3 fruit fly cellular contexts compared by ENCODE assay signal in the genomic region with DNA sequence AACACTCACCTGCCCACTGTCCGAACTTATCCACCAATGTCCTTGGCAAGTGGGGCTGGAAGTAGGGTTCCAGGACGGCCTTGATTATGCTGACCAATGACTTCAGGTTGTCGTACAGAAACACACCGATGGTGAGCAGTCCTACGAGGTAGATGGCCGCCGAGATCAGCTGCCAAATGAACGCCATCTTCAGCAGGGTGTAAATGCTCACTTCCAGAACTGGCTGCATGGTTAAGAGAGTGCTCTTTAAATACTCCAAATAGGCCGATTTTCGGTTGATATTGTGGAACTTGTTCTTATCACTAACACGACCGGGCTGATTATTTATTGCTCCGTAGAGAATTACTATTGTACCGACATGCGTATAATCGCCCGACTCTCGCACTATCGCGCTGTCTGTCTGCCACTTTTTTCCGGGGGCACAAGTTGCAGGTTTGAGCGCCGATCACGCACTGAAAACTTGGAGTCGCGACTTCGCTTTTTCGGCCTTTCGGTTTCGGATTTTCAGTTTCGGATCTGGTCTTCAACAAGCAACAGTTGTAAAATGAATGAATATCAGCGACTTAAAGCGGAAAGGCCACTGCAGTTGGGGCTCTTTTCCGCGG.
A peak's percentile ranks its signal among the peaks of the same experiment; 100 is the strongest.
TF ChIP-seq lines count a peak whose summit lies in the region.

No protein-coding gene starts in this region.

- TF ChIP-seq CTCF in whole organism, embryonic (GFP tag; optimal IDR thresholded peaks at IDR 0.05; lab: Kevin White, UChicago), result no peak

TF ChIP-seq in whole organism, embryonic, 481 proteins besides CTCF, POLR2A, EP300 and RAD21 (continues in another document):
- TF ChIP-seq chinmo (GFP tag; IDR thresholded peaks at IDR 0.05; lab: Robert Waterston, UW; ENCODE audit: partially characterized antibody), result 0 out of 4 replicates have a peak, but pooled peaks have one; percentile 40
- TF ChIP-seq lola (GFP tag; optimal IDR thresholded peaks at IDR 0.05; lab: Kevin White, UChicago), result no peak
- no peak for TF ChIP-seq CG10959 (GFP tag; IDR thresholded peaks at IDR 0.05; lab: Robert Waterston, UW)
- no peak for TF ChIP-seq CG8359 (GFP tag; optimal IDR thresholded peaks at IDR 0.05; lab: Kevin White, UChicago; ENCODE audit: borderline replicate concordance)
- peak; percentile 88 for TF ChIP-seq Deaf1 (tag; optimal IDR thresholded peaks at IDR 0.05; lab: Kevin White, UChicago)
- peak; percentile 71 for TF ChIP-seq exex (tag; optimal IDR thresholded peaks at IDR 0.05; lab: Kevin White, UChicago)
- peak; percentile 44 for TF ChIP-seq CG34376 (GFP tag; optimal IDR thresholded peaks at IDR 0.05; lab: Kevin White, UChicago)
- TF ChIP-seq CG13123 (GFP tag; optimal IDR thresholded peaks at IDR 0.05; lab: Kevin White, UChicago), result no peak
- peak; percentile 55 for TF ChIP-seq CG10543 (GFP tag; optimal IDR thresholded peaks at IDR 0.05; lab: Kevin White, UChicago)
- TF ChIP-seq Meics (GFP tag; optimal IDR thresholded peaks at IDR 0.05; lab: Kevin White, UChicago), result no peak
- no peak for TF ChIP-seq CG8290 (GFP tag; optimal IDR thresholded peaks at IDR 0.05; lab: Kevin White, UChicago)
- TF ChIP-seq CG8290 (tag; optimal IDR thresholded peaks at IDR 0.05; lab: Kevin White, UChicago), result peak in 1 of 2 experiments; percentile 18
- TF ChIP-seq Blimp-1 (GFP tag; optimal IDR thresholded peaks at IDR 0.05; lab: Kevin White, UChicago), result no peak
- peak; percentile 15 for TF ChIP-seq cwo (GFP tag; optimal IDR thresholded peaks at IDR 0.05; lab: Kevin White, UChicago)
- peak; percentile 3 for TF ChIP-seq HmgZ (tag; optimal IDR thresholded peaks at IDR 0.05; lab: Kevin White, UChicago)
- no peak for TF ChIP-seq Vsx1 (GFP tag; optimal IDR thresholded peaks at IDR 0.05; lab: Kevin White, UChicago)
- peak; percentile 88; the same call in 2 of the 3 replicates for TF ChIP-seq CG6175 (GFP tag; IDR thresholded peaks at IDR 0.05; lab: Robert Waterston, UW)
- TF ChIP-seq Ets65A (GFP tag; lab: Kevin White, UChicago), result peak; percentile 17
- peak; percentile 15 for TF ChIP-seq CG12769 (tag; optimal IDR thresholded peaks at IDR 0.05; lab: Kevin White, UChicago)
- no peak for TF ChIP-seq br (optimal IDR thresholded peaks at IDR 0.05; lab: Kevin White, UChicago)
- peak; percentile 5 for TF ChIP-seq CG7987 (GFP tag; optimal IDR thresholded peaks at IDR 0.05; lab: Kevin White, UChicago)
- TF ChIP-seq btn (GFP tag; optimal IDR thresholded peaks at IDR 0.05; lab: Kevin White, UChicago), result no peak
- no peak for TF ChIP-seq tll (GFP tag; optimal IDR thresholded peaks at IDR 0.05; lab: Kevin White, UChicago)
- no peak for TF ChIP-seq Doc3 (GFP tag; IDR thresholded peaks at IDR 0.05; lab: Robert Waterston, UW; ENCODE audit: partially characterized antibody)
- no peak for TF ChIP-seq C15 (GFP tag; IDR thresholded peaks at IDR 0.05; lab: Robert Waterston, UW)
- TF ChIP-seq Dad (GFP tag; optimal IDR thresholded peaks at IDR 0.05; lab: Kevin White, UChicago), result no peak
- TF ChIP-seq lov (optimal IDR thresholded peaks at IDR 0.05; lab: Kevin White, UChicago), result no peak
- no peak for TF ChIP-seq lov (GFP tag; IDR thresholded peaks at IDR 0.05; lab: Robert Waterston, UW)

TF ChIP-seq in whole organism, prepupa, 60 proteins besides CTCF, POLR2A, EP300 and RAD21:
- TF ChIP-seq CG15336 (GFP tag; IDR thresholded peaks at IDR 0.05; lab: Robert Waterston, UW) (peak; percentile 24; the same call in 1 of the 2 replicates), Lpt (GFP tag; optimal IDR thresholded peaks at IDR 0.05; lab: Kevin White, UChicago) (no peak), ss (GFP tag; optimal IDR thresholded peaks at IDR 0.05; lab: Kevin White, UChicago) (peak in 1 of 2 experiments; percentile 15), CG11294 (GFP tag; IDR thresholded peaks at IDR 0.05; lab: Robert Waterston, UW) (no peak), topi (GFP tag; optimal IDR thresholded peaks at IDR 0.05; lab: Kevin White, UChicago) (no peak)
TF ChIP-seq in whole organism, prepupa: peak in this region for 2.

TF ChIP-seq in whole organism, pupa, 21 proteins besides CTCF, POLR2A, EP300 and RAD21:
- TF ChIP-seq EcR (GFP tag; optimal IDR thresholded peaks at IDR 0.05; lab: Kevin White, UChicago) (peak; percentile 61), Ets98B (GFP tag; IDR thresholded peaks at IDR 0.05; lab: Robert Waterston, UW) (no peak), CG8159 (tag; optimal IDR thresholded peaks at IDR 0.05; lab: Kevin White, UChicago) (no peak), CG34367 (tag; optimal IDR thresholded peaks at IDR 0.05; lab: Kevin White, UChicago) (no peak), D1 (tag; optimal IDR thresholded peaks at IDR 0.05; lab: Kevin White, UChicago) (no peak), fd96Ca (GFP tag; IDR thresholded peaks at IDR 0.05; lab: Robert Waterston, UW) (no peak), Snoo (tag; optimal IDR thresholded peaks at IDR 0.05; lab: Kevin White, UChicago) (no peak)
